Fruit fly (Drosophila melanogaster) whole organism, embryonic: ENCODE data around the gene L2HGDH.

Source experiments
- CG10147 ChIP-seq: fragments of 200-800 bp; sonication (Bioruptor generic); optimal IDR thresholded peaks from 2 replicates; lab custom pipeline; 2019; ENCODE audit warnings: missing biosample characterization, mild to moderate bottlenecking, missing genetic modification characterization, moderate library complexity
- CG10274 ChIP-seq: fragments of 200-800 bp; sonication (Bioruptor generic); optimal IDR thresholded peaks from 3 replicates; lab custom pipeline; 2017; ENCODE audit warnings: missing biosample characterization, mild to moderate bottlenecking, missing genetic modification characterization
- CG11085 ChIP-seq: fragments of 200-800 bp; sonication (Bioruptor generic); IDR thresholded peaks from 2 replicates; pipeline ENCODE4 v1.3.6; 2022; ENCODE audit warnings: missing biosample characterization, missing genetic modification characterization
- CG18262 ChIP-seq: fragments of 200-800 bp; optimal IDR thresholded peaks from 3 replicates; lab custom pipeline; 2019; ENCODE audit warnings: missing biosample characterization, mild to moderate bottlenecking, missing genetic modification characterization, moderate library complexity
- CG2116 ChIP-seq: fragments of 200-800 bp; sonication (Bioruptor generic); optimal IDR thresholded peaks from 3 replicates; lab custom pipeline; 2018; ENCODE audit warnings: missing biosample characterization, mild to moderate bottlenecking, missing genetic modification characterization
- CG2678 ChIP-seq: fragments of 200-800 bp; sonication (Bioruptor generic); optimal IDR thresholded peaks from 3 replicates; lab custom pipeline; 2019; ENCODE audit warnings: missing biosample characterization, mild to moderate bottlenecking, missing genetic modification characterization, moderate library complexity
- CG2712 ChIP-seq: fragments of 200-800 bp; optimal IDR thresholded peaks from 3 replicates; lab custom pipeline; 2019; ENCODE audit warnings: missing biosample characterization, mild to moderate bottlenecking, missing genetic modification characterization, moderate library complexity
- CG31441 ChIP-seq: fragments of 200-800 bp; sonication (Bioruptor generic); IDR thresholded peaks from 2 replicates; pipeline ENCODE4 v1.3.6; 2022; ENCODE audit warnings: missing biosample characterization, missing genetic modification characterization
- CG33213 ChIP-seq: fragments of 200-800 bp; sonication (Bioruptor generic); optimal IDR thresholded peaks from 3 replicates; lab custom pipeline; 2016; ENCODE audit warnings: missing biosample characterization, missing genetic modification characterization
- CG3407 ChIP-seq: fragments of 200-800 bp; sonication (Bioruptor generic); optimal IDR thresholded peaks from 2 replicates; lab custom pipeline; 2018; ENCODE audit warnings: missing biosample characterization, mild to moderate bottlenecking, missing genetic modification characterization
- CG3726 ChIP-seq: fragments of 200-800 bp; sonication (Bioruptor generic); IDR thresholded peaks from 3 replicates; pipeline ENCODE4, ENCODE4 v1.3.6; 2022; ENCODE audit warnings: missing biosample characterization, missing genetic modification characterization
- CG4328 ChIP-seq: fragments of 200-800 bp; sonication (Bioruptor generic); optimal IDR thresholded peaks from 3 replicates; lab custom pipeline; 2017; ENCODE audit warnings: missing biosample characterization, missing genetic modification reagents, missing genetic modification characterization
- CG6683 ChIP-seq: fragments of 200-800 bp; sonication (Bioruptor generic); optimal IDR thresholded peaks from 2 replicates; lab custom pipeline; 2017; ENCODE audit warnings: missing biosample characterization, mild to moderate bottlenecking, missing genetic modification characterization, missing genetic modification reagents
- CG6689 ChIP-seq: fragments of 200-800 bp; sonication (Bioruptor generic); IDR thresholded peaks from 2 replicates; pipeline ENCODE4 v1.3.6; 2022; ENCODE audit warnings: missing biosample characterization, missing genetic modification characterization
- CG6813 ChIP-seq: fragments of 200-800 bp; sonication (Bioruptor generic); optimal IDR thresholded peaks from 2 replicates; lab custom pipeline; 2017; ENCODE audit warnings: missing biosample characterization, missing genetic modification characterization, mild to moderate bottlenecking, moderate library complexity, missing genetic modification reagents
- CG6854 ChIP-seq: fragments of 200-800 bp; sonication (Bioruptor generic); optimal IDR thresholded peaks from 3 replicates; lab custom pipeline; 2017; ENCODE audit warnings: missing biosample characterization, mild to moderate bottlenecking, missing genetic modification characterization
- CG7556 ChIP-seq: fragments of 200-800 bp; sonication (Bioruptor generic); optimal IDR thresholded peaks from 2 replicates; lab custom pipeline; 2017; ENCODE audit warnings: missing biosample characterization, mild to moderate bottlenecking, missing genetic modification characterization
- CG7928 ChIP-seq: fragments of 200-800 bp; sonication (Bioruptor generic); optimal IDR thresholded peaks from 2 replicates; lab custom pipeline; 2017; ENCODE audit warnings: missing biosample characterization, mild to moderate bottlenecking, missing genetic modification characterization
- CG9609 ChIP-seq: fragments of 200-800 bp; sonication (Bioruptor generic); optimal IDR thresholded peaks from 3 replicates; lab custom pipeline; 2016; ENCODE audit warnings: missing biosample characterization, missing genetic modification characterization
- CG9932 ChIP-seq: fragments of 200-800 bp; sonication (Bioruptor generic); IDR thresholded peaks from 2 replicates; pipeline ENCODE4 v1.3.6; 2022; ENCODE audit warnings: missing biosample characterization, missing genetic modification characterization
- D19B ChIP-seq: fragments of 200-800 bp; sonication (Bioruptor generic); optimal IDR thresholded peaks from 2 replicates; lab custom pipeline; 2017; ENCODE audit warnings: missing biosample characterization, mild to moderate bottlenecking, missing genetic modification characterization
- Dp ChIP-seq: fragments of 200-800 bp; sonication (Bioruptor generic); optimal IDR thresholded peaks from 2 replicates; lab custom pipeline; 2018; ENCODE audit warnings: missing biosample characterization, mild to moderate bottlenecking, missing genetic modification characterization, moderate library complexity
- Ets65A ChIP-seq: fragments of 200-800 bp; sonication (Bioruptor generic); peaks from one replicate; lab custom pipeline; 2016; ENCODE audit warnings: missing biosample characterization, missing genetic modification characterization
- Gug ChIP-seq: fragments of 200-800 bp; sonication (Bioruptor generic); IDR thresholded peaks from 4 replicates; pipeline ENCODE4 v1.3.6; 2022; ENCODE audit warnings: missing biosample characterization, missing genetic modification characterization
- HLH3B ChIP-seq: fragments of 200-800 bp; sonication (Bioruptor generic); IDR thresholded peaks from 2 replicates; pipeline ENCODE4 v1.3.6; 2022; ENCODE audit warnings: missing biosample characterization, missing genetic modification characterization
- HLHmδ ChIP-seq: fragments of 200-800 bp; sonication (Bioruptor generic); optimal IDR thresholded peaks from 2 replicates; lab custom pipeline; 2018; ENCODE audit warnings: missing biosample characterization, mild to moderate bottlenecking, missing genetic modification characterization, moderate library complexity
- Kr ChIP-seq: fragments of 200-800 bp; sonication (Bioruptor generic); optimal IDR thresholded peaks from 2 replicates; lab custom pipeline; 2017; ENCODE audit warnings: missing biosample characterization, mild to moderate bottlenecking, missing genetic modification characterization
- Meics ChIP-seq: fragments of 200-800 bp; sonication (Bioruptor generic); optimal IDR thresholded peaks from 2 replicates; lab custom pipeline; 2017; ENCODE audit warnings: missing biosample characterization, mild to moderate bottlenecking, missing genetic modification characterization
- Mes4 ChIP-seq: fragments of 200-800 bp; sonication (Bioruptor generic); optimal IDR thresholded peaks from 2 replicates; lab custom pipeline; 2016; ENCODE audit warnings: missing biosample characterization, missing genetic modification characterization
- Neu2 ChIP-seq: fragments of 200-800 bp; sonication (Bioruptor generic); optimal IDR thresholded peaks from 3 replicates; lab custom pipeline; 2016; ENCODE audit warnings: missing biosample characterization, missing genetic modification characterization, borderline replicate concordance
- Rfx ChIP-seq: fragments of 200-800 bp; sonication (Bioruptor generic); IDR thresholded peaks from 2 replicates; pipeline ENCODE4 v1.3.6; 2022; ENCODE audit warnings: missing biosample characterization, missing genetic modification characterization
- Spps ChIP-seq: fragments of 200-800 bp; sonication (Bioruptor generic); optimal IDR thresholded peaks from 2 replicates; lab custom pipeline; 2018; ENCODE audit warnings: missing biosample characterization, mild to moderate bottlenecking, missing genetic modification characterization
- Stat92E ChIP-seq, 3 experiments: fragments of >200 bp in 2 of 3; fragments of 200-800 bp in 1 of 3; sonication (Bioruptor generic) in 1 of 3; optimal IDR thresholded peaks; 2 replicates each; lab custom pipeline; 2017 to 2019; ENCODE audit warnings: missing biosample characterization in 3 of 3, missing genetic modification characterization in 3 of 3, mild to moderate bottlenecking in 1 of 3, moderate library complexity in 1 of 3
- TFAM ChIP-seq: fragments of 200-800 bp; sonication (Bioruptor generic); optimal IDR thresholded peaks from 2 replicates; lab custom pipeline; 2017; ENCODE audit warnings: missing biosample characterization, missing genetic modification characterization, inconsistent platforms
- Tbp ChIP-seq: fragments of >200 bp; optimal IDR thresholded peaks from 2 replicates; lab custom pipeline; 2018; ENCODE audit warnings: missing biosample characterization, missing genetic modification characterization
- ab ChIP-seq: fragments of 200-800 bp; sonication (Bioruptor generic); optimal IDR thresholded peaks from 2 replicates; lab custom pipeline; 2016; ENCODE audit warnings: missing biosample characterization, missing genetic modification characterization
- bowl ChIP-seq: fragments of 200-800 bp; sonication (Bioruptor generic); IDR thresholded peaks from 2 replicates; pipeline ENCODE4 v1.3.6; 2022; ENCODE audit warnings: missing biosample characterization, missing genetic modification characterization
- btn ChIP-seq: fragments of 200-800 bp; sonication (Bioruptor generic); optimal IDR thresholded peaks from 2 replicates; lab custom pipeline; 2016; ENCODE audit warnings: missing biosample characterization, missing genetic modification characterization
- chn ChIP-seq: fragments of 200-800 bp; sonication (Bioruptor generic); optimal IDR thresholded peaks from 2 replicates; lab custom pipeline; 2016; ENCODE audit warnings: missing biosample characterization, missing genetic modification characterization
- dpn ChIP-seq, 2 experiments: fragments of 200-800 bp; sonication (Bioruptor generic); optimal IDR thresholded peaks; 3 replicates each; lab custom pipeline; 2016; ENCODE audit warnings: missing biosample characterization in 2 of 2, missing genetic modification characterization in 2 of 2
- fd64A ChIP-seq: fragments of 200-800 bp; sonication (Bioruptor generic); optimal IDR thresholded peaks from 3 replicates; lab custom pipeline; 2018; ENCODE audit warnings: missing biosample characterization, mild to moderate bottlenecking, missing genetic modification characterization
- gcm ChIP-seq: fragments of 200-800 bp; sonication (Bioruptor generic); optimal IDR thresholded peaks from 2 replicates; lab custom pipeline; 2019; ENCODE audit warnings: missing biosample characterization, mild to moderate bottlenecking, missing genetic modification characterization, moderate library complexity
- hbn ChIP-seq: fragments of 200-800 bp; sonication (Bioruptor generic); IDR thresholded peaks from 2 replicates; pipeline ENCODE4 v1.3.6; 2022; ENCODE audit warnings: missing biosample characterization, missing genetic modification characterization; ENCODE audit not compliant: partially characterized antibody
- hth ChIP-seq: fragments of >200 bp; optimal IDR thresholded peaks from 2 replicates; lab custom pipeline; 2017; ENCODE audit warnings: inconsistent platforms
- kah ChIP-seq: fragments of 200-800 bp; sonication (Bioruptor generic); optimal IDR thresholded peaks from 2 replicates; lab custom pipeline; 2018; ENCODE audit warnings: missing biosample characterization, mild to moderate bottlenecking, missing genetic modification characterization
- nerfin-1 ChIP-seq: fragments of 200-800 bp; sonication (Bioruptor generic); optimal IDR thresholded peaks from 3 replicates; lab custom pipeline; 2019; ENCODE audit warnings: missing biosample characterization, mild to moderate bottlenecking, missing genetic modification characterization, moderate library complexity
- pb ChIP-seq: fragments of 200-800 bp; sonication (Bioruptor generic); optimal IDR thresholded peaks from 3 replicates; lab custom pipeline; 2016; ENCODE audit warnings: missing biosample characterization, missing genetic modification characterization
- pnt ChIP-seq: fragments of 200-800 bp; sonication (Bioruptor generic); optimal IDR thresholded peaks from 3 replicates; lab custom pipeline; 2016; ENCODE audit warnings: missing biosample characterization, missing genetic modification characterization
- tna ChIP-seq: fragments of 200-800 bp; sonication (Bioruptor generic); IDR thresholded peaks from 2 replicates; pipeline ENCODE4 v1.3.6; 2022; ENCODE audit warnings: missing biosample characterization, missing genetic modification characterization; ENCODE audit not compliant: partially characterized antibody
- zf30C ChIP-seq: fragments of 200-800 bp; sonication (Bioruptor generic); optimal IDR thresholded peaks from 3 replicates; lab custom pipeline; 2018; ENCODE audit warnings: missing biosample characterization, mild to moderate bottlenecking, missing genetic modification characterization
- zfh1 ChIP-seq: fragments of 200-800 bp; sonication (Bioruptor generic); IDR thresholded peaks from 3 replicates; pipeline ENCODE4 v1.3.6; 2022; ENCODE audit warnings: missing biosample characterization, missing genetic modification characterization
- zfh2 ChIP-seq: fragments of 200-800 bp; sonication (Bioruptor generic); optimal IDR thresholded peaks from 2 replicates; lab custom pipeline; 2016; ENCODE audit warnings: missing biosample characterization, missing genetic modification characterization

The L2HGDH gene

dm6 chr2L:18966844-18967243 is 7.4 kb downstream of the L2HGDH start:
- TF ChIP-seq TFAM (GFP tag; lab: Kevin White, UChicago) (no peak), Gug (GFP tag; lab: Robert Waterston, UW) (peak; percentile 14; the same call in 1 of the 4 replicates), Ets65A (GFP tag; lab: Kevin White, UChicago) (no peak), CG33213 (no peak), Dp (GFP tag; lab: Kevin White, UChicago) (no peak), CG31441 (peak; percentile 9; the same call in 1 of the 2 replicates), CG9609 (GFP tag; lab: Kevin White, UChicago) (no peak), chn (GFP tag; lab: Kevin White, UChicago) (no peak), kah (GFP tag; lab: Kevin White, UChicago) (no peak), CG7928 (GFP tag; lab: Kevin White, UChicago) (no peak), zf30C (GFP tag; lab: Kevin White, UChicago) (no peak), Mes4 (no peak), CG6689 (GFP tag; lab: Robert Waterston, UW) (no peak), nerfin-1 (tag; lab: Kevin White, UChicago) (no peak), zfh1 (no peak), HLHmδ (no peak), HLH3B (GFP tag; lab: Robert Waterston, UW) (no peak), zfh2 (GFP tag; lab: Kevin White, UChicago) (no peak), Neu2 (GFP tag; lab: Kevin White, UChicago) (no peak), Spps (no peak), ab (GFP tag; lab: Kevin White, UChicago) (no peak), CG4328 (GFP tag; lab: Kevin White, UChicago) (no peak), D19B (GFP tag; lab: Kevin White, UChicago) (peak; percentile 82), bowl (GFP tag; lab: Robert Waterston, UW) (no peak), gcm (no peak), CG2712 (tag; lab: Kevin White, UChicago) (peak; percentile 57), CG10274 (peak; percentile 19), dpn (GFP tag; optimal IDR thresholded peaks at IDR 0.05; lab: Kevin White, UChicago) (no peak), CG6683 (peak; percentile 37), Rfx (peak; percentile 75), hth (lab: Kevin White, UChicago) (no peak), CG9932 (GFP tag; lab: Robert Waterston, UW) (peak; percentile 70), fd64A (GFP tag; lab: Kevin White, UChicago) (no peak), pb (GFP tag; lab: Kevin White, UChicago) (no peak), CG6854 (no peak), hbn (GFP tag; lab: Robert Waterston, UW) (no peak), Stat92E (GFP tag; optimal IDR thresholded peaks at IDR 0.05; lab: Kevin White, UChicago) (no peak), CG7556 (GFP tag; lab: Kevin White, UChicago) (no peak), CG3726 (GFP tag; lab: Robert Waterston, UW) (no peak), Kr (GFP tag; lab: Kevin White, UChicago) (no peak), Meics (GFP tag; lab: Kevin White, UChicago) (peak; percentile 74), CG11085 (GFP tag; lab: Robert Waterston, UW) (no peak), Tbp (GFP tag; lab: Kevin White, UChicago) (no peak), tna (GFP tag; lab: Robert Waterston, UW) (no peak), CG2678 (tag; lab: Kevin White, UChicago) (peak; percentile 80), pnt (GFP tag; lab: Kevin White, UChicago) (no peak), CG10147 (GFP tag; lab: Kevin White, UChicago) (no peak), CG2116 (GFP tag; lab: Kevin White, UChicago) (peak; percentile 25), CG18262 (tag; lab: Kevin White, UChicago) (no peak), btn (GFP tag; lab: Kevin White, UChicago) (no peak), CG3407 (GFP tag; lab: Kevin White, UChicago) (no peak), CG6813 (GFP tag; lab: Kevin White, UChicago) (peak; percentile 34)
